Worm (Caenorhabditis elegans): Measurements from ENCODE around the gene prmt-9.

The prmt-9 gene

DNA sequence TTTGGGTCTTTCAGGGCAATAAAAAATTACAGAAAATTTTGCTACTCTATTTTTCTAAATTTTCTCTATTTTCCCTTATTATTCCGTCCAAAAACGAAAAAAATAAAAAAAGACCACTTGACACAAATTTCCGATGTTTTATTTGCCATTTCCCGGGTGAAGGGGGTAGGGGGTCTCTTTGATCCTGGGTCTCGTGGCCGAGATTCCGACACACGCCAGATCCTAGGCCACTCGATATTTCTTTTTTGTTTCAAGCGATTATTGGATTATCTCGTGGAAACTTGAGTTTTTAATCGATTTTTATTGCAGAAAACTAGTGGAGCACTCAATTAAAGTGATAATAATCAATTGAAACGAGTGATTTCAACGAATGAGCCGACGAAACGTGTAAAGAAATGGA is 31.1 kb downstream of the prmt-9 start, which contains the start of the genes wdfy-3 and C26H9A.4 (continued):
- TF ChIP-seq hlh-6 (tag; optimal IDR thresholded peaks at IDR 0.05) (no peak), unc-3 (GFP tag; conservative IDR thresholded peaks at IDR 0.05) (no peak), unc-3 (tag; optimal IDR thresholded peaks at IDR 0.05) (no peak), hlh-30 (tag; optimal IDR thresholded peaks at IDR 0.05; ENCODE audit: insufficient read depth) (no peak), pros-1 (tag; optimal IDR thresholded peaks at IDR 0.05) (no peak), ahr-1 (tag; optimal IDR thresholded peaks at IDR 0.05) (no peak), mec-3 (tag; optimal IDR thresholded peaks at IDR 0.05; ENCODE audit: borderline replicate concordance) (no peak), fkh-10 (GFP tag; optimal IDR thresholded peaks at IDR 0.05) (no peak), fax-1 (tag; optimal IDR thresholded peaks at IDR 0.05) (no peak), lim-6 (tag; optimal IDR thresholded peaks at IDR 0.05) (no peak), syd-9 (tag; optimal IDR thresholded peaks at IDR 0.05) (no peak), odd-2 (tag; optimal IDR thresholded peaks at IDR 0.05) (no peak), elt-2 (tag; optimal IDR thresholded peaks at IDR 0.05) (no peak), sdc-2 (tag; optimal IDR thresholded peaks at IDR 0.05) (no peak), tbx-7 (tag; optimal IDR thresholded peaks at IDR 0.05) (peak; percentile 32), pha-4 (tag; optimal IDR thresholded peaks at IDR 0.05) (no peak), sox-2 (GFP tag; IDR thresholded peaks at IDR 0.05) (no peak), ceh-6 (GFP tag; optimal IDR thresholded peaks at IDR 0.05) (no peak), ceh-9 (tag; optimal IDR thresholded peaks at IDR 0.05) (no peak), unc-42 (tag; optimal IDR thresholded peaks at IDR 0.05) (peak; percentile 40), unc-86 (tag; optimal IDR thresholded peaks at IDR 0.05) (no peak), dmd-4 (tag; optimal IDR thresholded peaks at IDR 0.05; ENCODE audit: borderline replicate concordance) (no peak), npax-4 (tag; optimal IDR thresholded peaks at IDR 0.05) (no peak), T23F11.4 (GFP tag; optimal IDR thresholded peaks at IDR 0.05) (no peak)

- TF ChIP-seq hlh-8 (tag; optimal IDR thresholded peaks at IDR 0.05) (no peak), hlh-13 (GFP tag; optimal IDR thresholded peaks at IDR 0.05) (no peak), ceh-48 (tag; optimal IDR thresholded peaks at IDR 0.05) (peak; percentile 25), Y22D7AL.16 (tag; optimal IDR thresholded peaks at IDR 0.05) (no peak), ets-4 (tag; optimal IDR thresholded peaks at IDR 0.05) (no peak), sox-2 (GFP tag; IDR thresholded peaks at IDR 0.05) (no peak), ceh-30 (tag; optimal IDR thresholded peaks at IDR 0.05) (no peak), sdc-2 (tag; optimal IDR thresholded peaks at IDR 0.05) (no peak), tbx-7 (tag; optimal IDR thresholded peaks at IDR 0.05) (no peak), ceh-9 (tag; optimal IDR thresholded peaks at IDR 0.05) (no peak), C38D4.7 (GFP tag; optimal IDR thresholded peaks at IDR 0.05) (no peak), fkh-6 (tag; optimal IDR thresholded peaks at IDR 0.05) (no peak), pha-4 (tag; optimal IDR thresholded peaks at IDR 0.05) (no peak), unc-42 (tag; optimal IDR thresholded peaks at IDR 0.05) (peak; percentile 79), tbx-2 (tag; optimal IDR thresholded peaks at IDR 0.05) (peak; percentile 5), pros-1 (tag; optimal IDR thresholded peaks at IDR 0.05) (no peak), ceh-31 (tag; optimal IDR thresholded peaks at IDR 0.05) (peak; percentile 55), pha-2 (tag; optimal IDR thresholded peaks at IDR 0.05) (no peak), fax-1 (tag; optimal IDR thresholded peaks at IDR 0.05) (no peak), ceh-22 (tag; optimal IDR thresholded peaks at IDR 0.05) (no peak), elt-4 (tag; optimal IDR thresholded peaks at IDR 0.05) (no peak), ceh-2 (tag; optimal IDR thresholded peaks at IDR 0.05) (no peak), ttx-3 (tag; optimal IDR thresholded peaks at IDR 0.05) (no peak), nfya-1 (tag; optimal IDR thresholded peaks at IDR 0.05) (peak; percentile 62), unc-86 (tag; optimal IDR thresholded peaks at IDR 0.05) (no peak), unc-55 (GFP tag; optimal IDR thresholded peaks at IDR 0.05) (peak; percentile 23)
Measured at ce11 chrIV:12651570-12651969, 32.6 kb downstream of the prmt-9 start.

- TF ChIP-seq ceh-30 (tag; optimal IDR thresholded peaks at IDR 0.05) (no peak), nfya-1 (tag; optimal IDR thresholded peaks at IDR 0.05) (peak; percentile 91)
Measured at ce11 chrIV:12650597-12650996, 33.6 kb downstream of the prmt-9 start.

Measured in whole organism, late embryonic.